Worm (Caenorhabditis elegans): Measurements from ENCODE around the gene ZK721.4.

ZK721.4 gene

DNA sequence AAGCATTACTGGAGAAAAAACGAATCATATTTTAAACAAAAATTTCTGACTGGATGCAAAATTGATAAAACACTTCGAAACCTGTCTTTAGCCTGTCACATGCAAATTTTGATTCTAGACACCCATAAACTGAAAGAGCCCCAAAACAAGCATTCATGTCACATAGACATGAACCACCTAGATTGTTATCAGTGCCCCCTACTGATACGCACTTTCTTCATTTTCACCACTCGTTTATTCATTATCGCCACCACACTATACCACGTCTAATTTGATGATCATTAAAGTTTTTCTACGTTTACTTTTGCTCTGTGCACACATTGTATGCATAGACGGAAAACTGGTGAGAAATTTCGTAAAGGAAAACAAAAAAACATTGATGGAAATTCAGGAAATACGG is 33.3 kb downstream of the ZK721.4 start, which contains the start of gene cnnm-2:
Gene cnnm-2, plus strand, starts transcription at position 190 of the 400 bp plus-strand sequence.
- no peak for TF ChIP-seq elt-4 (tag; optimal IDR thresholded peaks at IDR 0.05)
- TF ChIP-seq elt-2 (tag; optimal IDR thresholded peaks at IDR 0.05): peak; percentile 86

DNA sequence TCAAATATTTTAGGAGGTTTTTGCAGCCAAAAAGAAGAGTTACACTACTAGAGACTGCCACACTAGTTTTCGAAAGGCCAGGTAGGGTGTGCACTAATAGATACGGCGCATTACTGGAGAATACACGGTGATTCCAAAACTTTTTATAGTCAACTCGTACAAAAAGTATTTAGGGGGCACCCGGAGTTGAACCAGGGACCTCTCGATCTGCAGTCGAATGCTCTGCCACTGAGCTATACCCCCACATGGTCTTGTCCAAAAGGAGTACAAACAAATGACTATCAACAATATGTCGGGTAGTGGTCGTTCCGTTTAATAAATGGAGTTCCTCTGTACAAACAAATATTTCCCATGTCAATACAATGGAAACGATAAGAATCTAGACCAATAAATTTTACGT is 39.3 kb downstream of the ZK721.4 start:
- TF ChIP-seq tbx-2 (tag; optimal IDR thresholded peaks at IDR 0.05) (no peak), pag-3 (tag; optimal IDR thresholded peaks at IDR 0.05; ENCODE audit: borderline replicate concordance) (no peak), rnt-1 (tag; optimal IDR thresholded peaks at IDR 0.05) (no peak), ceh-6 (GFP tag; optimal IDR thresholded peaks at IDR 0.05) (peak; percentile 48), fkh-10 (GFP tag; optimal IDR thresholded peaks at IDR 0.05) (no peak), ama-1 (optimal IDR thresholded peaks at IDR 0.05) (no peak), pqm-1 (tag; optimal IDR thresholded peaks at IDR 0.05) (no peak), K09A11.1 (tag; optimal IDR thresholded peaks at IDR 0.05; ENCODE audit: insufficient read depth) (no peak), C08G9.2 (tag; optimal IDR thresholded peaks at IDR 0.05) (no peak), ceh-48 (tag; optimal IDR thresholded peaks at IDR 0.05) (no peak), lin-11 (tag; optimal IDR thresholded peaks at IDR 0.05) (no peak), lim-6 (tag; optimal IDR thresholded peaks at IDR 0.05) (no peak), ahr-1 (tag; optimal IDR thresholded peaks at IDR 0.05) (no peak), pat-9 (tag; optimal IDR thresholded peaks at IDR 0.05) (no peak), sox-4 (tag; optimal IDR thresholded peaks at IDR 0.05) (peak; percentile 26), elt-2 (tag; optimal IDR thresholded peaks at IDR 0.05) (peak; percentile 66), npax-4 (tag; optimal IDR thresholded peaks at IDR 0.05) (no peak), ceh-9 (tag; optimal IDR thresholded peaks at IDR 0.05) (no peak), gmeb-2 (tag; optimal IDR thresholded peaks at IDR 0.05) (peak; percentile 33), ref-2 (tag; optimal IDR thresholded peaks at IDR 0.05) (peak; percentile 29), hlh-30 (tag; optimal IDR thresholded peaks at IDR 0.05; ENCODE audit: insufficient read depth) (no peak), ceh-34 (tag; optimal IDR thresholded peaks at IDR 0.05) (peak; percentile 27), hlh-8 (tag; optimal IDR thresholded peaks at IDR 0.05) (no peak), unc-42 (tag; optimal IDR thresholded peaks at IDR 0.05) (no peak), ets-4 (tag; optimal IDR thresholded peaks at IDR 0.05) (no peak), che-1 (tag; optimal IDR thresholded peaks at IDR 0.05) (peak; percentile 54), mec-3 (tag; optimal IDR thresholded peaks at IDR 0.05; ENCODE audit: borderline replicate concordance) (no peak), dve-1 (tag; optimal IDR thresholded peaks at IDR 0.05) (no peak), ceh-14 (tag; optimal IDR thresholded peaks at IDR 0.05) (no peak), fkh-6 (tag; optimal IDR thresholded peaks at IDR 0.05) (peak; percentile 3), C38D4.7 (GFP tag; optimal IDR thresholded peaks at IDR 0.05) (peak; percentile 11), pha-2 (tag; optimal IDR thresholded peaks at IDR 0.05) (no peak), ceh-18 (tag; optimal IDR thresholded peaks at IDR 0.05) (no peak)

DNA sequence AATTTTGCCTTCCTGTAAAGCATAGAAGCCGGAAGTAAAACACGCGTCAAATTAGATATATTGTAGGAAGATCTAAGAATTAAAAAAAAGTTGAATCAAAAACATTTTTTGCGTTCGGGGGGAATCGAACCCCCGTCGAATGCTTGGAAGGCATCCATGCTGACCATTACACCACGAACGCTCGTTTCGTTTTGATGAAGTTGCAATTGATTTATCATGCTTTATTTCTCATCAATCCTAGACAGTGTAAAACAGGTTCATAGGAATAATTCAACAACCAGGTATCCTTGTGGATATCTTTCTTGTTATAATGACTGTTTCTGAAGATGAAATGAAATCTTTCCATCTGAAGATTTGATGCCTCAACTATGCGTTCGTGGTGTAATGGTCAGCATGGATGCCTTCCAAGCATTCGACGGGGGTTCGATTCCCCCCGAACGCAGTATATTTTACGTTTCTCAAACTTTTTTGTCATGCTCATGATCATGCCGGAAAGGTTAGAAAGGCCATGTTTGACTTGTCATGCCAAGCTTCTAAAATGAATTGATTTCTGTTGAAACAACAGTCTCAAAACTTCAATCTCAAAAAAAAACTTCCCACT is 41.3 kb downstream of the ZK721.4 start:
- no peak for TF ChIP-seq sox-2 (GFP tag; IDR thresholded peaks at IDR 0.05)
- TF ChIP-seq pqm-1 (tag; optimal IDR thresholded peaks at IDR 0.05): no peak
- TF ChIP-seq K02D7.2 (tag; optimal IDR thresholded peaks at IDR 0.05): no peak
- TF ChIP-seq odd-2 (tag; optimal IDR thresholded peaks at IDR 0.05): no peak

DNA sequence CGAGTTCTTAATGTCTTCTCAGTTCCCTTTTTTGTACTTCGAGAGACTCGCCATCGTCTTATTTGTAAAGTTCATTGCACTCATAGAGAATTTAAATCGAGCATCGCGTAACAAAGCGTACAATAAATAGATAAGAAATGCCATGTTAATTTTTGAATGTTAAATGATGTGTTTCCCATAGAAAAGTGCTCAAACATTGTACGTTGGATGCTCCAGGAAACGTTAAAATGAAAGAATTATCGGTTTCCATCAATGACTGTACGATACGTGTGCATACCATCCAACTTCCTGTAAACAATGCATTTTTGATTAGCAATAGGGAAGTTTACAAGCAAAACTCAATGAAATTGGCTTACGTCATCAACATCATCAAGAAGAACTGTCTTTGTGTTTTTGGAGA is 42.0 kb downstream of the ZK721.4 start:
- no peak for TF ChIP-seq ref-2 (tag; optimal IDR thresholded peaks at IDR 0.05)
- no peak for TF ChIP-seq unc-55 (GFP tag; optimal IDR thresholded peaks at IDR 0.05)
- TF ChIP-seq rnt-1 (tag; optimal IDR thresholded peaks at IDR 0.05): no peak
- no peak for TF ChIP-seq sox-2 (GFP tag; IDR thresholded peaks at IDR 0.05)
- TF ChIP-seq ceh-24 (tag; optimal IDR thresholded peaks at IDR 0.05): no peak
- TF ChIP-seq K09A11.1 (tag; optimal IDR thresholded peaks at IDR 0.05; ENCODE audit: insufficient read depth): no peak
- no peak for TF ChIP-seq pqm-1 (tag; optimal IDR thresholded peaks at IDR 0.05)
- TF ChIP-seq ceh-2 (tag; optimal IDR thresholded peaks at IDR 0.05): no peak
- no peak for TF ChIP-seq ama-1 (optimal IDR thresholded peaks at IDR 0.05)
